Worm (Caenorhabditis elegans) whole organism, L4 larva: Measurements from ENCODE around the gene B0416.3.

Source experiments
- dmd-8 ChIP-seq: fragments of 200-800 bp; sonication (Bioruptor generic); IDR thresholded peaks from 2 replicates; pipeline ENCODE4 v1.3.6; 2022; ENCODE audit warnings: missing genetic modification characterization, missing compliant biosample characterization
- lsy-2 ChIP-seq, 2 experiments: fragments of 150-350 bp in 1 of 2; sonication (generic microtip) in 1 of 2; optimal IDR thresholded peaks; 2 replicates each; lab custom pipeline; 2014 to 2017; ENCODE audit warnings: missing biosample characterization in 2 of 2, missing genetic modification characterization in 2 of 2
- nhr-11 ChIP-seq: fragments of 150-350 bp; optimal IDR thresholded peaks from 2 replicates; lab custom pipeline; 2014; ENCODE audit warnings: missing biosample characterization, missing genetic modification characterization
- nhr-28 ChIP-seq: fragments of 150-350 bp; optimal IDR thresholded peaks from 2 replicates; lab custom pipeline; 2014; ENCODE audit warnings: missing biosample characterization, missing genetic modification characterization

ce11 chrX:9319080-9319479 lies 27.6 kb downstream of the B0416.3 start, which contains the start of gene npr-7:
- TF ChIP-seq dmd-8 (GFP tag; lab: Robert Waterston, UW) (no peak), nhr-11 (tag; lab: Kevin White, UChicago) (no peak), nhr-28 (tag; lab: Kevin White, UChicago) (no peak), lsy-2 (tag; optimal IDR thresholded peaks at IDR 0.05; lab: Kevin White, UChicago) (no peak)
